Worm (Caenorhabditis elegans): ENCODE data around the gene C36C9.5.
"Not testable (repeated sequence)": the region's sequence is repeated elsewhere in the genome, so short reads cannot be mapped to it uniquely, and the experiment has no call there.

DNA sequence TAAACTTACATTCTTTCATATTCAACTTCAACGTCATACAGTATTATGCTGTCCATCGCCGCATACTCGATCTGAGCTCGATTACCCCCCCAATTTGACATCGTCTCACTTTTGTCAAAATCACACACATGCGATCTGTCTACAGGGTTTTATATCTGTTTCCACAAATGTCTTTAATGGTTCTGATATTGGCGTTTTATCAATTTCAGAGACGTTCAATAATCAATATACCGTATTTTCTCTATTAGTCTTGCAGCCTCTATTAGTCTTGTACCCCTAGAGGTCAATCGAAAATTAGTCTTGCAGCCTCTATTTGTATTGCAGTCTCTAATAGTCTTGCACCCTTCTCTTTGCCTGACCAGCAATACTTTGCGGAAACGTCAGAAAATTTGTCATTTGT is 44.7 kb upstream of the C36C9.5 start, which contains the start of gene Y75D11A.6:
- not testable (repeated sequence) for TF ChIP-seq W03F9.2, him-1 (tag; optimal IDR thresholded peaks at IDR 0.05)

Data from whole organism, L4/young adult.